Fruit fly (Drosophila melanogaster) whole organism: ENCODE measurements around the gene CG15023.

Source experiments
- CG8478 ChIP-seq: fragments of >200 bp; optimal IDR thresholded peaks from 2 replicates; lab custom pipeline; 2018; ENCODE audit warnings: inconsistent platforms
- Dll ChIP-seq: fragments of >200 bp; optimal IDR thresholded peaks from 2 replicates; lab custom pipeline; 2017
- EcR ChIP-seq, 2 experiments: fragments of >200 bp; optimal IDR thresholded peaks; 2 replicates each; lab custom pipeline; 2017; ENCODE audit warnings: missing biosample characterization in 2 of 2, missing genetic modification characterization in 2 of 2, missing genetic modification reagents in 2 of 2
- pan ChIP-seq: fragments of >200 bp; optimal IDR thresholded peaks from 2 replicates; lab custom pipeline; 2017
- psq ChIP-seq: fragments of >200 bp; optimal IDR thresholded peaks from 2 replicates; lab custom pipeline; 2017
- usp ChIP-seq: fragments of >200 bp; optimal IDR thresholded peaks from 2 replicates; lab custom pipeline; 2017; ENCODE audit warnings: missing biosample characterization, missing genetic modification characterization, mixed read lengths

Gene CG15023

DNA sequence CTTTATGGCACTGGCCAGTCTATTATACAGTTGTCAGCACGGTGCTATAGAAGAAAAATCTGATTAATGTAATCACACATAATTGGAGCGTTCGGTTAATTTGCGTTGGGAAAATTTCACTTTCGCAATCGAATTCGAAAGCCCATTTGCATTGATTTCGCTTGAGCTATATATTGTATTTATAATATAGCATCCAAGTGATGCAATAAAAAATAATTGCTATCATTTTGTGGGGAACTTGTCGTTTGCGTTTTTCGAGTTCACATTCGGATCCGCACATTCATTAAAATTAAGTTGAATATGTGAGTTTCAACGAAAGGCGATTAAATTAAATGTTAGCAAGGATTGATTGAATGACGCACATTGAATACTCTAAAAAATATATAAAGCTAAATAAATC, 44.2 kb downstream of the CG15023 start:
- TF ChIP-seq psq (lab: Kevin White, UChicago) (no peak), Dll (no peak), EcR (GFP tag; optimal IDR thresholded peaks at IDR 0.05; lab: Kevin White, UChicago) (no peak), CG8478 (lab: Kevin White, UChicago) (no peak), usp (GFP tag; lab: Kevin White, UChicago) (no peak), pan (no peak)

DNA sequence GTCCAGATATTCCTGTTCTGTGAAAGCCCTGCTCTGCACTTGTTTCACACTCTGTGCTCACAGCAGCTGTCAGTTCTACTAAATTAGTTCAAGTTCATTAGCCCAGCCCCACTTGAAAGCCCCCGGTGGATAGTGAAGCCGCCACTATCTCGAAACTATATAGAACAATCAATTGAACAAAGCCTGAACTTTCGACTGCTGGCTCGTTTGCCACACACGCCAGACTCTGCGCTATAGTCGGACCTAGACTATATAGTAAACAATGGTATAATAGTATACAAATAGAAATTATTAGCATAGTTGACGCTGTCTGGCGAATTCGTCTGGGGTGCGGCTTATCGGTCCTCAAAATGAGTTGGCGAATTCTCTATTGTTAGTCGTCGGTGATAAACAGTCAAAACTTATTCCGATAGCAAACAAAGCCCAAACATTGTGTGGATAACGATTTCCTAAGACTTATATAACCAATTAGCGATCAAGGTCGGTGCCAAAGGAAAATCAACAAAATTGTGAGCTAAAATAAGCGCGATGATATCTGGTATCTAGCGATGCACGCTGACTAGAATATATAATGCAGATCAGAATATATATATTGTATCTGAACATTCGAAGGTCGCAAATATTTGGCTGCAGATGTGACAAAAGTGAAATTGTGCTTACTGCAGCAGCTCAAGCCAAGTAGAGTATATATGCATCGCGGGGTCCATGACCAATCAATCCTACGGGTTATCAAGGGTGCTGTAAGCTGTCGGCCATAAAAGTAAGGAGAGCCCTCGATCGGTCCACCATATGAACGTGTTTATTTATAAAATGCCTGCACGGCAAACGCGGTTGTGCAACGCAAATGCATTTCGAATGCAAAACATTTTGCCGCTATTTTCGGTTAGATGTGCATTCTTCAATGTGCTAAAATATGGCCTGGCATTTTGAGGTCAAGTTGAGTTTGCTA, 45.7 kb downstream of the CG15023 start:
- peak in 1 of 2 experiments; percentile 36 for TF ChIP-seq EcR (GFP tag; optimal IDR thresholded peaks at IDR 0.05; lab: Kevin White, UChicago)
- no peak for TF ChIP-seq Dll
- TF ChIP-seq CG8478 (lab: Kevin White, UChicago): no peak
- no peak for TF ChIP-seq usp (GFP tag; lab: Kevin White, UChicago)
- TF ChIP-seq pan: no peak

DNA sequence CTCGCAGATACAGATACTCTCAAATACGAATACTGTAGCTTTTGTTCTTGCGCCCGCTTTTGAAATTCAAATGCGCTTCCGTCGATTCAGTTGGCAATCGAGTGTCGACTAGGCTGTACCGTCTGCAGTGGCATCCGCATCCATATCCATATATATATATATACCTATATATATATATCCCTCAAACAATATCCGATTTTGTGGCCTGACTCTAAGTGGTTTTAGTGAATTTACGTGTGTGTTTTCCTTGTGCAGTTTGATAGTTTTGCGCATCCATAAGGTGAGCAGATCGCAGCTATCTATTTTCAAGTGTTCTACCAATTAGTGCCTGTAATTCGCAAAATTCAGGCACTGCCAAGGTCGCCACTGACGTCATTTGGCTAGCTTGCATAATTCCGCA, 46.7 kb downstream of the CG15023 start:
- TF ChIP-seq EcR (GFP tag; optimal IDR thresholded peaks at IDR 0.05; lab: Kevin White, UChicago): no peak
- TF ChIP-seq psq (lab: Kevin White, UChicago): no peak
- no peak for TF ChIP-seq CG8478 (lab: Kevin White, UChicago)
- no peak for TF ChIP-seq Dll
- no peak for TF ChIP-seq usp (GFP tag; lab: Kevin White, UChicago)
- TF ChIP-seq pan: no peak

DNA sequence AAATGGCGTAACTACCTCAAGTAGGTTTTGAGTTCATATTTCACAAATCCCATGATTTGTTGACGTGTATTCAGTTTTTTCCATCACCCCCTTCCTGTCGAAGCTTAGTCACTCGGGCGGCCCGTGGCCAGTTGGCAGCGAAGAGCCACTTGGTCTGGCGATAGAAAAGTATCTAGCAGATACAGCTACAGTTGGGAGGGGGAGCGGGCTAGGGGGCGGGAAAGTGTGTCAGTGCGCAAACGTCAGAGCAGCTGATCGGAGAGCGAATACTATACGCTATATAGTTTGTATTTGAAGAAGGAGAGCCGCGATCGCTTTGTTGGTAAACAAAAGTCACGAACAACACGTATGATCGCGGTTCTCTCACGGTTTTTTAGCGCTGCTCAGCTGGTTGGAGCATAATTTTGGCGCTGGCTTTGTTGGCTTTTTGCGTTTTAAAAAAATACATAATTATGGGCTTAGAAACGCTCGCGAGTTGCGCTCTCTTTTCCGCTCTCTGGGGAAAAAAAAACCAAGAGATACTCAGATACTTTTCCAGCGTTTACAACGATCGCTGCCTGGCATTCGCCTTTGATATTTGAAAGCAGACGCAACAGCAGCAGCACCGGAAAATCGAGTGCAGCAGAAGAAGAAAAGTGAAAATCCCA, 47.4 kb downstream of the CG15023 start:
- TF ChIP-seq usp (GFP tag; lab: Kevin White, UChicago) (no peak), Dll (peak; percentile 61)

DNA sequence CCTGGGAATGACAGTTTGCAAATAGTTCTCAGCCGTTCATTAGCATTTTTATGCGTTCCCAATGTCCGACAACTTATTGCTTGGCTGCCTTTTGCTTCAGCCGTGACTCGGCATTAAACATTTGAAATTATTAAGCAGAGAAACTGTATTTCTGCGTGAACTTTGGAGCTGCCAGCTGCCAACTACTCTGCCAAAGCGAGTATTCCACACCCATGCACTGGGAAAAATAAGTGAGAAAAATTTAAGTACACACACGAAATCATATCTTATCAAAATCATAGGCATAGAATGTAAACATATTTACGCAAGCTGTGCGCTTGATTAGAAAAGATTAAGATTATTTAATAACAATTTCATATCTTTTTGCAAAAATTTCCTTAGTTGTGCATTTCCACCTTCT, 48.3 kb downstream of the CG15023 start:
- TF ChIP-seq pan: no peak
- TF ChIP-seq CG8478 (lab: Kevin White, UChicago): no peak
- TF ChIP-seq EcR (GFP tag; optimal IDR thresholded peaks at IDR 0.05; lab: Kevin White, UChicago): no peak
- TF ChIP-seq psq (lab: Kevin White, UChicago): no peak
- TF ChIP-seq Dll: no peak
- TF ChIP-seq usp (GFP tag; lab: Kevin White, UChicago): no peak

DNA sequence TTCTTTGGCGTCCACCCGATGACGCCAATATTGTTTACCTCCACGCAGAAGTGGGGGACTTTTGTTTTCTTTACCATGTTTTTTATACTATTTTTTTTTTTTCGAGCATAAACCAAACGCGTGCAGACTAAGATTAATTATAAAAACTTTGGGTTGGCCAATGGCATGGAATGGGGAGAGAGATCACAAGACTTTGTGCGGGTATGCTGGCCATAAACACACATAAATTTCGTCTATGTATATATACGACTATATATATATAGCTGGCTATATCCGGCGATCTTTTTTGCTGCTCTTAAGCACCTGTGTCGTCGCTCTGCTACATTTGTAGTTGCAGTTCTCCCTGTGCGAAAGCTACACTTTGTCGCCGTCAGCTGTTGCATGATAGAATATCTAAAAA, 49.4 kb downstream of the CG15023 start:
- TF ChIP-seq EcR (GFP tag; optimal IDR thresholded peaks at IDR 0.05; lab: Kevin White, UChicago): no peak
- TF ChIP-seq psq (lab: Kevin White, UChicago): no peak
- no peak for TF ChIP-seq CG8478 (lab: Kevin White, UChicago)
- no peak for TF ChIP-seq usp (GFP tag; lab: Kevin White, UChicago)
- TF ChIP-seq pan: no peak
- no peak for TF ChIP-seq Dll

DNA sequence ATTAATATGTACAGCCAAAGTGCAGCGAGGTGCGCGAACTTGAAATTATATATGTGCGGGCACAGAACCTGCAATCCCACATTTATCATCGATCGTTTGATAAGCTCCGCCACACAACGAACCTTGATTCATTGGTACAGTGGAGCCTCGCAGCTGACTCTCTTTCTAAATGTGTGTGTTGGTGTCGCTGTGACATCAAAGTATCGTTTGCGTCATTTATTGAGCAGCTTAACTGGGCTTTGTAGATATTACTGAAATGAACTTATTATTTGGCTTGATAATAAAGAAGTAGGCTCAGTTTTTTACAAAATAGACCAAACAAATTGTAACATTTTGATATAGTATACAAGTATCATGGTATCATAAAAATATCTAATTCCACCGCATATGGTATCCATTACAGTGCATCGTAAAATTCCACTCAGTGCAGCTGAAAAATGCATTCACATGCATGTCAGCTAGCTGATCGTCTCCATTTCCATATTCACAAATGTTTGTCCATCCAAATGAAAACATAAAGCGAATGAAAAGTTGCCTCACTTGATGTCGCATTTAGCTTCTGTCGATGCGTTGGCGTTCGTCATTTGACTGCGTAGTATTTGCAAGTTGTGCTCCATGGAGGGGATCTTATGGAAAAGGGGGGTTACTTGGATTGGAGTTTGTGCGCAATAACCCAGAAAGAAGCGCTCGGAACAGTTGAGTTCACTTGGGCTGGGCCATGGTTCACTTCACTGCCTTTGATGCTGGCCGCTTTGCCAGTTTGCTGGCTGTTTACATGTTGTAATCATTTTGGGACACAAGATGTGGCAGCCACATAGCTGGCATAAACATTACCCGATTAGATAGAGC, 50.1 kb downstream of the CG15023 start:
- TF ChIP-seq pan (no peak), usp (GFP tag; lab: Kevin White, UChicago) (no peak), EcR (GFP tag; optimal IDR thresholded peaks at IDR 0.05; lab: Kevin White, UChicago) (no peak), psq (lab: Kevin White, UChicago) (no peak), CG8478 (lab: Kevin White, UChicago) (no peak), Dll (no peak)
